Fruit fly (Drosophila melanogaster) Kc167 (cell line): Measurements from ENCODE around the gene ImpL2.

Experiments used
- psq ChIP-seq: fragments of >200 bp; optimal IDR thresholded peaks from 2 replicates; lab custom pipeline; 2017; ENCODE audit warnings: missing external identifiers
- ttk ChIP-seq: sonication (Bioruptor generic); optimal IDR thresholded peaks from 2 replicates; lab custom pipeline; 2017; ENCODE audit warnings: missing external identifiers

dm6 chr3L:4187930-4188523 is 47.9 kb downstream of the ImpL2 start, which contains the start of the genes Teh2 and tipE:
- TF ChIP-seq ttk (lab: Kevin White, UChicago): no peak
- no peak for TF ChIP-seq psq
